Fruit fly (Drosophila melanogaster) whole organism, embryonic: Measurements from ENCODE around the gene fred.

Experiments
- Ada2b ChIP-seq: fragments of 200-800 bp; sonication (Bioruptor generic); IDR thresholded peaks from 2 replicates; pipeline ENCODE4 v1.3.6; 2022; ENCODE audit warnings: missing biosample characterization, missing genetic modification characterization
- Adf1 ChIP-seq: fragments of 200-800 bp; sonication (Bioruptor generic); IDR thresholded peaks from 2 replicates; pipeline ENCODE4 v1.3.6; 2022; ENCODE audit warnings: missing biosample characterization, missing genetic modification characterization
- Aef1 ChIP-seq: fragments of 200-800 bp; sonication (Bioruptor generic); IDR thresholded peaks from 3 replicates; pipeline ENCODE4 v1.3.6; 2022; ENCODE audit warnings: missing biosample characterization, missing genetic modification characterization
- Blimp-1 ChIP-seq: fragments of 200-800 bp; sonication (Bioruptor generic); optimal IDR thresholded peaks from 3 replicates; lab custom pipeline; 2018; ENCODE audit warnings: missing biosample characterization, missing genetic modification characterization, mild to moderate bottlenecking, moderate library complexity, missing genetic modification reagents
- CG14014 ChIP-seq: fragments of 200-800 bp; sonication (Bioruptor generic); IDR thresholded peaks from 2 replicates; pipeline ENCODE4 v1.3.6; 2022; ENCODE audit warnings: missing biosample characterization, missing genetic modification characterization
- CG14860 ChIP-seq: fragments of 200-800 bp; sonication (Bioruptor generic); IDR thresholded peaks from 3 replicates; pipeline ENCODE4 v1.3.6; 2022; ENCODE audit warnings: missing biosample characterization, missing genetic modification characterization; ENCODE audit not compliant: partially characterized antibody
- CG15514 ChIP-seq: fragments of 200-800 bp; sonication (Bioruptor generic); optimal IDR thresholded peaks from 3 replicates; lab custom pipeline; 2017; ENCODE audit warnings: missing biosample characterization, missing genetic modification characterization, mild to moderate bottlenecking, moderate library complexity, missing genetic modification reagents
- CG17385 ChIP-seq: fragments of 200-800 bp; sonication (Bioruptor generic); optimal IDR thresholded peaks from 3 replicates; lab custom pipeline; 2018; ENCODE audit warnings: missing biosample characterization, mild to moderate bottlenecking, missing genetic modification characterization
- CG17612 ChIP-seq: fragments of 200-800 bp; sonication (Bioruptor generic); IDR thresholded peaks from 2 replicates; pipeline ENCODE4 v1.3.6; 2022; ENCODE audit warnings: missing biosample characterization, missing genetic modification characterization
- CG18262 ChIP-seq: fragments of 200-800 bp; optimal IDR thresholded peaks from 3 replicates; lab custom pipeline; 2019; ENCODE audit warnings: missing biosample characterization, mild to moderate bottlenecking, missing genetic modification characterization, moderate library complexity
- CG2678 ChIP-seq: fragments of 200-800 bp; sonication (Bioruptor generic); optimal IDR thresholded peaks from 3 replicates; lab custom pipeline; 2019; ENCODE audit warnings: missing biosample characterization, mild to moderate bottlenecking, missing genetic modification characterization, moderate library complexity
- CG31224 ChIP-seq: fragments of 200-800 bp; sonication (Bioruptor generic); IDR thresholded peaks from 2 replicates; pipeline ENCODE4 v1.3.6; 2022; ENCODE audit warnings: missing biosample characterization, missing genetic modification characterization
- CG4424 ChIP-seq: fragments of 200-800 bp; sonication (Bioruptor generic); optimal IDR thresholded peaks from 3 replicates; lab custom pipeline; 2016; ENCODE audit warnings: missing biosample characterization, missing genetic modification characterization
- CG7271 ChIP-seq: fragments of 200-800 bp; sonication (Bioruptor generic); optimal IDR thresholded peaks from 2 replicates; lab custom pipeline; 2018; ENCODE audit warnings: missing biosample characterization, mild to moderate bottlenecking, missing genetic modification characterization, moderate library complexity
- CG9215 ChIP-seq: fragments of 200-800 bp; sonication (Bioruptor generic); IDR thresholded peaks from 2 replicates; pipeline ENCODE4 v1.3.6; 2022; ENCODE audit warnings: missing biosample characterization, missing genetic modification characterization
- CG9727 ChIP-seq: fragments of 200-800 bp; sonication (Bioruptor generic); optimal IDR thresholded peaks from 3 replicates; lab custom pipeline; 2017; ENCODE audit warnings: missing biosample characterization, mild to moderate bottlenecking, missing genetic modification characterization
- CG9817 ChIP-seq: fragments of 200-800 bp; sonication (Bioruptor generic); optimal IDR thresholded peaks from 2 replicates; lab custom pipeline; 2018; ENCODE audit warnings: missing biosample characterization, mild to moderate bottlenecking, missing genetic modification characterization, moderate library complexity
- Dip3 ChIP-seq: fragments of 200-800 bp; sonication (Bioruptor generic); optimal IDR thresholded peaks from 3 replicates; lab custom pipeline; 2016; ENCODE audit warnings: missing biosample characterization, missing genetic modification characterization
- Fer2 ChIP-seq: fragments of 200-800 bp; sonication (Bioruptor generic); optimal IDR thresholded peaks from 2 replicates; lab custom pipeline; 2018; ENCODE audit warnings: missing biosample characterization, mild to moderate bottlenecking, missing genetic modification characterization, moderate library complexity
- Fer3 ChIP-seq: fragments of 200-800 bp; sonication (Bioruptor generic); optimal IDR thresholded peaks from 2 replicates; lab custom pipeline; 2018; ENCODE audit warnings: missing biosample characterization, mild to moderate bottlenecking, missing genetic modification characterization, moderate library complexity
- HmgZ ChIP-seq: fragments of 200-800 bp; sonication (Bioruptor generic); optimal IDR thresholded peaks from 2 replicates; lab custom pipeline; 2018; ENCODE audit warnings: missing biosample characterization, mild to moderate bottlenecking, missing genetic modification characterization
- Hmr ChIP-seq: fragments of 200-800 bp; sonication (Bioruptor generic); optimal IDR thresholded peaks from 3 replicates; lab custom pipeline; 2017; ENCODE audit warnings: mild to moderate bottlenecking, missing biosample characterization, missing genetic modification reagents, missing genetic modification characterization
- Hsf ChIP-seq: fragments of 200-800 bp; sonication (Bioruptor generic); optimal IDR thresholded peaks from 3 replicates; lab custom pipeline; 2016; ENCODE audit warnings: missing biosample characterization, missing genetic modification characterization
- Med ChIP-seq: fragments of 200-800 bp; sonication (Bioruptor generic); peaks from one replicate; lab custom pipeline; 2016; ENCODE audit warnings: missing biosample characterization, missing genetic modification characterization, mild to moderate bottlenecking, inconsistent platforms, moderate library complexity
- PHDP ChIP-seq: fragments of 200-800 bp; sonication (Bioruptor generic); optimal IDR thresholded peaks from 3 replicates; lab custom pipeline; 2018; ENCODE audit warnings: missing biosample characterization, mild to moderate bottlenecking, missing genetic modification characterization, moderate library complexity
- Pdp1 ChIP-seq, 2 experiments: fragments of 200-800 bp; sonication (Bioruptor generic); optimal IDR thresholded peaks; 3 replicates each; lab custom pipeline; 2016; ENCODE audit warnings: missing biosample characterization in 2 of 2, missing genetic modification characterization in 2 of 2, mild to moderate bottlenecking in 1 of 2, moderate library complexity in 1 of 2
- Rfx ChIP-seq: fragments of 200-800 bp; sonication (Bioruptor generic); IDR thresholded peaks from 2 replicates; pipeline ENCODE4 v1.3.6; 2022; ENCODE audit warnings: missing biosample characterization, missing genetic modification characterization
- Taf1 ChIP-seq: fragments of 200-800 bp; sonication (Bioruptor generic); IDR thresholded peaks from 2 replicates; pipeline ENCODE4 v1.3.6; 2022; ENCODE audit warnings: missing biosample characterization, missing genetic modification characterization
- Xbp1 ChIP-seq: fragments of 200-800 bp; sonication (Bioruptor generic); optimal IDR thresholded peaks from 3 replicates; lab custom pipeline; 2016; ENCODE audit warnings: missing biosample characterization, mild to moderate bottlenecking, missing genetic modification characterization
- Xrp1 ChIP-seq: fragments of 200-800 bp; sonication (Bioruptor generic); IDR thresholded peaks from 2 replicates; pipeline ENCODE4 v1.3.6; 2022; ENCODE audit warnings: missing biosample characterization, missing genetic modification characterization
- al ChIP-seq: fragments of 200-800 bp; sonication (Bioruptor generic); IDR thresholded peaks from 2 replicates; pipeline ENCODE4 v1.3.6; 2022; ENCODE audit warnings: missing biosample characterization, missing genetic modification characterization
- az2 ChIP-seq: fragments of 200-800 bp; sonication (Bioruptor generic); optimal IDR thresholded peaks from 3 replicates; lab custom pipeline; 2016; ENCODE audit warnings: missing biosample characterization, missing genetic modification characterization
- caup ChIP-seq: fragments of 200-800 bp; sonication (Bioruptor generic); optimal IDR thresholded peaks from 3 replicates; lab custom pipeline; 2017; ENCODE audit warnings: missing biosample characterization, mild to moderate bottlenecking, missing genetic modification characterization, moderate library complexity; ENCODE audit not compliant: severe bottlenecking
- dmrt99B ChIP-seq: fragments of 200-800 bp; sonication (Bioruptor generic); optimal IDR thresholded peaks from 2 replicates; lab custom pipeline; 2018; ENCODE audit warnings: missing biosample characterization, mild to moderate bottlenecking, missing genetic modification characterization, moderate library complexity
- fd3F ChIP-seq: fragments of 200-800 bp; sonication (Bioruptor generic); optimal IDR thresholded peaks from 2 replicates; lab custom pipeline; 2018; ENCODE audit warnings: missing biosample characterization, mild to moderate bottlenecking, missing genetic modification characterization, moderate library complexity
- hb ChIP-seq: fragments of 200-800 bp; sonication (Bioruptor generic); IDR thresholded peaks from 3 replicates; pipeline ENCODE4 v1.3.6; 2022; ENCODE audit warnings: missing biosample characterization, missing genetic modification characterization; ENCODE audit not compliant: partially characterized antibody
- inv ChIP-seq: fragments of 200-800 bp; sonication (Bioruptor generic); IDR thresholded peaks from 2 replicates; pipeline ENCODE4 v1.3.6; 2022; ENCODE audit warnings: missing biosample characterization, missing genetic modification characterization; ENCODE audit not compliant: partially characterized antibody
- lab ChIP-seq: fragments of 200-800 bp; sonication (Bioruptor generic); optimal IDR thresholded peaks from 3 replicates; lab custom pipeline; 2017; ENCODE audit warnings: missing biosample characterization, missing genetic modification characterization, mild to moderate bottlenecking, moderate library complexity, missing genetic modification reagents
- lov ChIP-seq, 2 experiments: fragments of 200-800 bp in 1 of 2; fragments of >200 bp in 1 of 2; sonication (Bioruptor generic) in 1 of 2; IDR thresholded peaks in 1 of 2; optimal IDR thresholded peaks in 1 of 2; 2 replicates in 1 of 2; 3 replicates in 1 of 2; pipeline versions ENCODE4 v1.3.6 to Lab custom; 2017 to 2022; ENCODE audit warnings: missing biosample characterization in 1 of 2, missing genetic modification characterization in 1 of 2
- luna ChIP-seq: fragments of 200-800 bp; sonication (Bioruptor generic); optimal IDR thresholded peaks from 2 replicates; lab custom pipeline; 2016; ENCODE audit warnings: missing biosample characterization, missing genetic modification characterization
- nmo ChIP-seq: fragments of 200-800 bp; sonication (Bioruptor generic); optimal IDR thresholded peaks from 2 replicates; lab custom pipeline; 2018; ENCODE audit warnings: missing biosample characterization, mild to moderate bottlenecking, missing genetic modification characterization, moderate library complexity
- phol ChIP-seq: fragments of 200-800 bp; sonication (Bioruptor generic); optimal IDR thresholded peaks from 3 replicates; lab custom pipeline; 2018; ENCODE audit warnings: missing biosample characterization, mild to moderate bottlenecking, missing genetic modification characterization, moderate library complexity
- prd ChIP-seq, 3 experiments: fragments of >200 bp in 2 of 3; fragments of 200-800 bp in 1 of 3; sonication (Bioruptor generic) in 1 of 3; optimal IDR thresholded peaks in 2 of 3; IDR thresholded peaks in 1 of 3; 2 replicates in 2 of 3; 3 replicates in 1 of 3; pipeline versions ENCODE4 v1.3.6 to Lab custom; 2017 to 2022; ENCODE audit warnings: missing biosample characterization in 1 of 3, missing genetic modification characterization in 1 of 3
- pum ChIP-seq: fragments of 200-800 bp; sonication (Bioruptor generic); optimal IDR thresholded peaks from 2 replicates; lab custom pipeline; 2016; ENCODE audit warnings: missing biosample characterization, missing genetic modification characterization
- row ChIP-seq: fragments of 200-800 bp; sonication (Bioruptor generic); IDR thresholded peaks from 3 replicates; pipeline ENCODE4 v1.3.6; 2022; ENCODE audit warnings: missing biosample characterization, missing genetic modification characterization
- slbo ChIP-seq: fragments of 200-800 bp; sonication (Bioruptor generic); IDR thresholded peaks from 2 replicates; pipeline ENCODE4 v1.3.6; 2022; ENCODE audit warnings: missing biosample characterization, missing genetic modification characterization
- unpg ChIP-seq: fragments of 200-800 bp; sonication (Bioruptor generic); optimal IDR thresholded peaks from 3 replicates; lab custom pipeline; 2018; ENCODE audit warnings: missing biosample characterization, mild to moderate bottlenecking, missing genetic modification characterization, moderate library complexity
- zfh2 ChIP-seq: fragments of 200-800 bp; sonication (Bioruptor generic); optimal IDR thresholded peaks from 2 replicates; lab custom pipeline; 2016; ENCODE audit warnings: missing biosample characterization, missing genetic modification characterization

Gene fred

DNA sequence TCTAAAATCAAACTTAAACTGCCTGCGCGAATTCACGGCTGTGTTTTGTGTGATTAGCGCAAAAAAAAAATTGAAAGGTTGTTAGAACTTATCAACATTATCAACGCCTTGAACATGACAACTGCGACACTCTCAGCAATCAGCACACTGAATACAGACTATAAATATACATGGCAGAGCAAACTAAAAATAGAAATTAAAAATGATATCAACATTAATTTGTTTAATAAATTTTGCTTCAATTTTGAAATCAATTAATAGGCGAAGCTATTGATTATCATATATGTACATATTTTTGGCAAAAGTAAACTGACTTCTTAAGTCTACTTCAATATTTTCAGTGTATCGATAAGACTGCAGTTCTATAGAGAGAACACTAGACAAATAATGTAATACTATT lies 111.5 kb downstream of the fred start (continued):
- TF ChIP-seq hb (GFP tag; lab: Robert Waterston, UW) (no peak), Hsf (peak; percentile 26), dmrt99B (tag; lab: Kevin White, UChicago) (peak; percentile 18), Aef1 (GFP tag; lab: Robert Waterston, UW) (peak; percentile 43; the same call in 1 of the 3 replicates), Xbp1 (GFP tag; lab: Kevin White, UChicago) (peak; percentile 25), phol (peak; percentile 18), slbo (GFP tag; lab: Robert Waterston, UW) (peak; percentile 49), CG18262 (peak; percentile 12), al (GFP tag; lab: Robert Waterston, UW) (peak; percentile 59; the same call in 1 of the 2 replicates), caup (GFP tag; lab: Kevin White, UChicago) (peak; percentile 22), CG9817 (peak; percentile 6), Fer3 (tag; lab: Kevin White, UChicago) (peak; percentile 72), luna (GFP tag; lab: Kevin White, UChicago) (no peak), CG17385 (GFP tag; lab: Kevin White, UChicago) (no peak), CG9727 (peak; percentile 60), az2 (GFP tag; lab: Kevin White, UChicago) (no peak), CG17612 (0 out of 2 replicates have a peak, but pooled peaks have one; percentile 18), lov (optimal IDR thresholded peaks at IDR 0.05; lab: Kevin White, UChicago) (no peak), lov (GFP tag; IDR thresholded peaks at IDR 0.05; lab: Robert Waterston, UW) (no peak), fd3F (peak; percentile 52), unpg (GFP tag; lab: Kevin White, UChicago) (peak; percentile 16), prd (optimal IDR thresholded peaks at IDR 0.05; lab: Kevin White, UChicago) (no peak), prd (GFP tag; IDR thresholded peaks at IDR 0.05; lab: Robert Waterston, UW) (peak; percentile 45; the same call in 1 of the 3 replicates), inv (GFP tag; lab: Robert Waterston, UW) (no peak), Hmr (GFP tag; lab: Kevin White, UChicago) (peak; percentile 30), CG7271 (tag; lab: Kevin White, UChicago) (no peak), Taf1 (GFP tag; lab: Robert Waterston, UW) (peak; percentile 63), CG14860 (no peak), HmgZ (tag; lab: Kevin White, UChicago) (peak; percentile 47), CG15514 (GFP tag; lab: Kevin White, UChicago) (peak; percentile 28), Adf1 (GFP tag; lab: Robert Waterston, UW) (peak; percentile 19; the same call in 1 of the 2 replicates), Ada2b (0 out of 2 replicates have a peak, but pooled peaks have one; percentile 49), nmo (GFP tag; lab: Kevin White, UChicago) (peak; percentile 17), Med (GFP tag; lab: Kevin White, UChicago) (peak; percentile 68), Rfx (GFP tag; lab: Robert Waterston, UW) (0 out of 2 replicates have a peak, but pooled peaks have one; percentile 31), Xrp1 (GFP tag; lab: Robert Waterston, UW) (peak; percentile 41; the same call in 1 of the 2 replicates), CG4424 (GFP tag; lab: Kevin White, UChicago) (peak; percentile 8), Dip3 (GFP tag; lab: Kevin White, UChicago) (peak; percentile 48), Blimp-1 (GFP tag; lab: Kevin White, UChicago) (peak; percentile 27), PHDP (tag; lab: Kevin White, UChicago) (peak; percentile 1), CG31224 (GFP tag; lab: Robert Waterston, UW) (no peak), row (peak; percentile 30; the same call in 2 of the 3 replicates), Pdp1 (GFP tag; optimal IDR thresholded peaks at IDR 0.05; lab: Kevin White, UChicago) (peak in 1 of 2 experiments; percentile 7), pum (GFP tag; lab: Kevin White, UChicago) (no peak), zfh2 (GFP tag; lab: Kevin White, UChicago) (no peak), Fer2 (tag; lab: Kevin White, UChicago) (peak; percentile 13), lab (GFP tag; lab: Kevin White, UChicago) (peak; percentile 76), CG14014 (peak; percentile 29; the same call in 1 of the 2 replicates), CG9215 (GFP tag; lab: Robert Waterston, UW) (peak; percentile 57), CG2678 (tag; lab: Kevin White, UChicago) (peak; percentile 73)
